Fruit fly (Drosophila melanogaster) whole organism, embryonic: ENCODE data around the gene CG7140.

Experiments used
- ATbp ChIP-seq: fragments of 200-800 bp; sonication (Bioruptor generic); optimal IDR thresholded peaks from 2 replicates; lab custom pipeline; 2017; ENCODE audit warnings: missing biosample characterization, mild to moderate bottlenecking, missing genetic modification characterization, missing genetic modification reagents
- Asciz ChIP-seq: fragments of 200-800 bp; sonication (Bioruptor generic); optimal IDR thresholded peaks from 2 replicates; lab custom pipeline; 2017; ENCODE audit warnings: missing biosample characterization, mild to moderate bottlenecking, missing genetic modification characterization, missing genetic modification reagents
- CG11247 ChIP-seq: fragments of 200-800 bp; sonication (Bioruptor generic); IDR thresholded peaks from 2 replicates; pipeline ENCODE4 v1.3.6; 2022; ENCODE audit warnings: missing biosample characterization, missing genetic modification characterization
- CG12942 ChIP-seq: fragments of 200-800 bp; sonication (Bioruptor generic); optimal IDR thresholded peaks from 3 replicates; lab custom pipeline; 2016; ENCODE audit warnings: missing biosample characterization, missing genetic modification characterization
- CG16779 ChIP-seq: fragments of 200-800 bp; sonication (Bioruptor generic); IDR thresholded peaks from 2 replicates; pipeline ENCODE4 v1.3.6; 2022; ENCODE audit warnings: missing biosample characterization, missing genetic modification characterization
- CG17385 ChIP-seq: fragments of 200-800 bp; sonication (Bioruptor generic); optimal IDR thresholded peaks from 3 replicates; lab custom pipeline; 2018; ENCODE audit warnings: missing biosample characterization, mild to moderate bottlenecking, missing genetic modification characterization
- CG17568 ChIP-seq: fragments of 200-800 bp; sonication (Bioruptor generic); optimal IDR thresholded peaks from 2 replicates; lab custom pipeline; 2018; ENCODE audit warnings: missing biosample characterization, mild to moderate bottlenecking, missing genetic modification characterization, moderate library complexity
- CG18262 ChIP-seq: fragments of 200-800 bp; optimal IDR thresholded peaks from 3 replicates; lab custom pipeline; 2019; ENCODE audit warnings: missing biosample characterization, mild to moderate bottlenecking, missing genetic modification characterization, moderate library complexity
- CG2129 ChIP-seq: fragments of 200-800 bp; sonication (Bioruptor generic); IDR thresholded peaks from 2 replicates; pipeline ENCODE4 v1.3.6; 2022; ENCODE audit warnings: missing biosample characterization, missing genetic modification characterization; ENCODE audit not compliant: partially characterized antibody
- CG2889 ChIP-seq: fragments of 200-800 bp; sonication (Bioruptor generic); IDR thresholded peaks from 3 replicates; pipeline ENCODE4 v1.3.6; 2022; ENCODE audit warnings: missing biosample characterization, missing genetic modification characterization
- CG3065 ChIP-seq: fragments of 200-800 bp; sonication (Bioruptor generic); optimal IDR thresholded peaks from 2 replicates; lab custom pipeline; 2016; ENCODE audit warnings: missing biosample characterization, missing genetic modification characterization
- CG31365 ChIP-seq: fragments of 200-800 bp; sonication (Bioruptor generic); optimal IDR thresholded peaks from 2 replicates; lab custom pipeline; 2018; ENCODE audit warnings: missing biosample characterization, mild to moderate bottlenecking, missing genetic modification characterization
- CG3163 ChIP-seq: fragments of 200-800 bp; sonication (Bioruptor generic); optimal IDR thresholded peaks from 3 replicates; lab custom pipeline; 2016; ENCODE audit warnings: missing biosample characterization, missing genetic modification characterization
- CG32532 ChIP-seq: fragments of 200-800 bp; sonication (Bioruptor generic); IDR thresholded peaks from 2 replicates; pipeline ENCODE4 v1.3.6; 2022; ENCODE audit warnings: missing biosample characterization, missing genetic modification characterization
- CG6175 ChIP-seq: fragments of 200-800 bp; sonication (Bioruptor generic); IDR thresholded peaks from 3 replicates; pipeline ENCODE4 v1.3.6; 2022; ENCODE audit warnings: missing biosample characterization, missing genetic modification characterization
- CG6854 ChIP-seq: fragments of 200-800 bp; sonication (Bioruptor generic); optimal IDR thresholded peaks from 3 replicates; lab custom pipeline; 2017; ENCODE audit warnings: missing biosample characterization, mild to moderate bottlenecking, missing genetic modification characterization
- CG7987 ChIP-seq: fragments of 200-800 bp; sonication (Bioruptor generic); optimal IDR thresholded peaks from 2 replicates; lab custom pipeline; 2018; ENCODE audit warnings: missing biosample characterization, mild to moderate bottlenecking, missing genetic modification characterization, moderate library complexity
- CG8089 ChIP-seq: fragments of 200-800 bp; sonication (Bioruptor generic); optimal IDR thresholded peaks from 3 replicates; lab custom pipeline; 2016; ENCODE audit warnings: missing biosample characterization, missing genetic modification characterization
- CG8478 ChIP-seq: fragments of >200 bp; optimal IDR thresholded peaks from 2 replicates; lab custom pipeline; 2018
- CG9727 ChIP-seq: fragments of 200-800 bp; sonication (Bioruptor generic); optimal IDR thresholded peaks from 3 replicates; lab custom pipeline; 2017; ENCODE audit warnings: missing biosample characterization, mild to moderate bottlenecking, missing genetic modification characterization
- GATAe ChIP-seq: fragments of 200-800 bp; sonication (Bioruptor generic); conservative IDR thresholded peaks from 2 replicates; pipeline ENCODE4 v1.3.6; 2022; ENCODE audit warnings: missing biosample characterization, missing genetic modification characterization
- HHEX ChIP-seq: fragments of 200-800 bp; sonication (Bioruptor generic); optimal IDR thresholded peaks from 3 replicates; lab custom pipeline; 2017; ENCODE audit warnings: missing biosample characterization, mild to moderate bottlenecking, missing genetic modification characterization, missing genetic modification reagents
- Hand ChIP-seq: fragments of 200-800 bp; sonication (Bioruptor generic); optimal IDR thresholded peaks from 2 replicates; lab custom pipeline; 2017; ENCODE audit warnings: mild to moderate bottlenecking, missing biosample characterization, missing genetic modification reagents, missing genetic modification characterization
- Hey ChIP-seq: fragments of 200-800 bp; sonication (Bioruptor generic); optimal IDR thresholded peaks from 3 replicates; lab custom pipeline; 2018; ENCODE audit warnings: missing biosample characterization, mild to moderate bottlenecking, missing genetic modification characterization
- Hr3 ChIP-seq: fragments of 200-800 bp; sonication (Bioruptor generic); optimal IDR thresholded peaks from 3 replicates; lab custom pipeline; 2016; ENCODE audit warnings: missing biosample characterization, missing genetic modification characterization
- Hr39 ChIP-seq: fragments of >200 bp; optimal IDR thresholded peaks from 2 replicates; lab custom pipeline; 2017
- Hr51 ChIP-seq, 2 experiments: fragments of 200-800 bp; sonication (Bioruptor generic); optimal IDR thresholded peaks; 2 replicates in 1 of 2; 3 replicates in 1 of 2; lab custom pipeline; 2016 to 2018; ENCODE audit warnings: missing biosample characterization in 2 of 2, missing genetic modification characterization in 2 of 2, mild to moderate bottlenecking in 1 of 2, moderate library complexity in 1 of 2
- Max ChIP-seq: fragments of 200-800 bp; sonication (Bioruptor generic); optimal IDR thresholded peaks from 2 replicates; lab custom pipeline; 2016; ENCODE audit warnings: missing biosample characterization, mild to moderate bottlenecking, missing genetic modification characterization
- Poxn ChIP-seq: fragments of 200-800 bp; sonication (Bioruptor generic); IDR thresholded peaks from 2 replicates; pipeline ENCODE4 v1.3.6; 2022; ENCODE audit warnings: missing biosample characterization, missing genetic modification characterization
- Sin3A ChIP-seq: fragments of >200 bp; optimal IDR thresholded peaks from 2 replicates; lab custom pipeline; 2018
- Sox102F ChIP-seq: fragments of 200-800 bp; sonication (Bioruptor generic); optimal IDR thresholded peaks from 2 replicates; lab custom pipeline; 2018; ENCODE audit warnings: missing biosample characterization, mild to moderate bottlenecking, missing genetic modification characterization, moderate library complexity
- Ssrp ChIP-seq: fragments of 200-800 bp; sonication (Bioruptor generic); optimal IDR thresholded peaks from 2 replicates; lab custom pipeline; 2018; ENCODE audit warnings: missing biosample characterization, mild to moderate bottlenecking, missing genetic modification characterization, moderate library complexity
- TFAM ChIP-seq: fragments of 200-800 bp; sonication (Bioruptor generic); optimal IDR thresholded peaks from 2 replicates; lab custom pipeline; 2017; ENCODE audit warnings: missing biosample characterization, missing genetic modification characterization, inconsistent platforms
- Usf ChIP-seq: fragments of 200-800 bp; sonication (Bioruptor generic); optimal IDR thresholded peaks from 2 replicates; lab custom pipeline; 2017; ENCODE audit warnings: missing genotype, missing biosample characterization, missing genetic modification characterization
- Vsx1 ChIP-seq: fragments of 200-800 bp; sonication (Bioruptor generic); optimal IDR thresholded peaks from 2 replicates; lab custom pipeline; 2017; ENCODE audit warnings: missing biosample characterization, mild to moderate bottlenecking, missing genetic modification characterization, missing genetic modification reagents
- Xrp1 ChIP-seq: fragments of 200-800 bp; sonication (Bioruptor generic); IDR thresholded peaks from 2 replicates; pipeline ENCODE4 v1.3.6; 2022; ENCODE audit warnings: missing biosample characterization, missing genetic modification characterization
- abd-A ChIP-seq: fragments of 200-800 bp; sonication (Bioruptor generic); optimal IDR thresholded peaks from 3 replicates; lab custom pipeline; 2019; ENCODE audit warnings: missing biosample characterization, mild to moderate bottlenecking, missing genetic modification characterization, moderate library complexity
- chm ChIP-seq: fragments of 200-800 bp; sonication (Bioruptor generic); IDR thresholded peaks from 2 replicates; pipeline ENCODE4 v1.3.6; 2022; ENCODE audit warnings: missing biosample characterization, missing genetic modification characterization
- corto ChIP-seq: fragments of 200-800 bp; sonication (Bioruptor generic); optimal IDR thresholded peaks from 2 replicates; lab custom pipeline; 2016; ENCODE audit warnings: missing biosample characterization, mild to moderate bottlenecking, missing genetic modification characterization, moderate library complexity
- dm ChIP-seq: fragments of 200-800 bp; sonication (Bioruptor generic); optimal IDR thresholded peaks from 3 replicates; lab custom pipeline; 2016; ENCODE audit warnings: missing biosample characterization, missing genetic modification characterization
- eve ChIP-seq, 2 experiments: fragments of >200 bp; optimal IDR thresholded peaks; 2 replicates each; lab custom pipeline; 2017; ENCODE audit warnings: missing biosample characterization in 2 of 2, missing genetic modification characterization in 2 of 2
- eyg ChIP-seq: fragments of 200-800 bp; sonication (Bioruptor generic); optimal IDR thresholded peaks from 3 replicates; lab custom pipeline; 2016; ENCODE audit warnings: missing biosample characterization, missing genetic modification characterization
- her ChIP-seq: fragments of 200-800 bp; sonication (Bioruptor generic); optimal IDR thresholded peaks from 2 replicates; lab custom pipeline; 2016; ENCODE audit warnings: missing biosample characterization, missing genetic modification characterization
- otp ChIP-seq: fragments of 200-800 bp; sonication (Bioruptor generic); IDR thresholded peaks from 3 replicates; pipeline ENCODE4, ENCODE4 v1.3.6; 2022; ENCODE audit warnings: missing biosample characterization, missing genetic modification characterization
- p53 ChIP-seq: fragments of 200-800 bp; sonication (Bioruptor generic); optimal IDR thresholded peaks from 2 replicates; lab custom pipeline; 2016; ENCODE audit warnings: missing biosample characterization, missing genetic modification characterization
- pzg ChIP-seq: fragments of 200-800 bp; sonication (Bioruptor generic); optimal IDR thresholded peaks from 3 replicates; lab custom pipeline; 2018; ENCODE audit warnings: missing biosample characterization, mild to moderate bottlenecking, missing genetic modification characterization, moderate library complexity
- repo ChIP-seq: fragments of 200-800 bp; sonication (Bioruptor generic); optimal IDR thresholded peaks from 2 replicates; lab custom pipeline; 2016; ENCODE audit warnings: missing biosample characterization, missing genetic modification characterization
- rib ChIP-seq: fragments of 200-800 bp; sonication (Bioruptor generic); IDR thresholded peaks from 2 replicates; pipeline ENCODE4 v1.3.6; 2022; ENCODE audit warnings: missing biosample characterization, missing genetic modification characterization
- schlank ChIP-seq: fragments of 200-800 bp; sonication (Bioruptor generic); optimal IDR thresholded peaks from 2 replicates; lab custom pipeline; 2018; ENCODE audit warnings: missing biosample characterization, mild to moderate bottlenecking, missing genetic modification characterization
- sisA ChIP-seq: fragments of 200-800 bp; sonication (Bioruptor generic); IDR thresholded peaks from 2 replicates; pipeline ENCODE4 v1.3.6; 2022; ENCODE audit warnings: missing biosample characterization, missing genetic modification characterization
- sna ChIP-seq: fragments of 200-800 bp; sonication (Bioruptor generic); IDR thresholded peaks from 2 replicates; pipeline ENCODE4 v1.3.6; 2022; ENCODE audit warnings: missing biosample characterization, missing genetic modification characterization; ENCODE audit not compliant: partially characterized antibody
- wdn ChIP-seq: fragments of 200-800 bp; sonication (Bioruptor generic); IDR thresholded peaks from 2 replicates; pipeline ENCODE4 v1.3.6; 2022; ENCODE audit warnings: missing biosample characterization, missing genetic modification characterization
- wek ChIP-seq: fragments of 200-800 bp; sonication (Bioruptor generic); optimal IDR thresholded peaks from 3 replicates; lab custom pipeline; 2018; ENCODE audit warnings: missing biosample characterization, mild to moderate bottlenecking, missing genetic modification characterization, moderate library complexity

CG7140 gene

dm6 chr3L:22065694-22066093 lies 37.6 kb upstream of the CG7140 start, which contains the start of gene CG14561 (continued):
- no peak for TF ChIP-seq CG17385
- no peak for TF ChIP-seq ATbp (GFP tag; lab: Kevin White, UChicago)
- no peak for TF ChIP-seq Poxn (GFP tag; lab: Robert Waterston, UW)
- TF ChIP-seq CG12942 = no peak
- no peak for TF ChIP-seq CG7987 (GFP tag; lab: Kevin White, UChicago)
- peak; percentile 18 for TF ChIP-seq dm (GFP tag; lab: Kevin White, UChicago)
- TF ChIP-seq wdn (GFP tag; lab: Robert Waterston, UW) = no peak
- TF ChIP-seq eve (GFP tag; optimal IDR thresholded peaks at IDR 0.05; lab: Kevin White, UChicago) = no peak
- TF ChIP-seq otp (GFP tag; lab: Robert Waterston, UW) = no peak
- peak; percentile 93 for TF ChIP-seq sna
- no peak for TF ChIP-seq schlank (tag; lab: Kevin White, UChicago)
- no peak for TF ChIP-seq corto (GFP tag; lab: Kevin White, UChicago)
- TF ChIP-seq sisA (GFP tag; lab: Robert Waterston, UW) = peak; percentile 22; the same call in 1 of the 2 replicates
- no peak for TF ChIP-seq Hand (GFP tag; lab: Kevin White, UChicago)
- no peak for TF ChIP-seq CG31365 (tag; lab: Kevin White, UChicago)
- TF ChIP-seq pzg (GFP tag; lab: Kevin White, UChicago) = peak; percentile 78
- TF ChIP-seq CG32532 = no peak
- no peak for TF ChIP-seq Hr3
- peak; percentile 16 for TF ChIP-seq Max (GFP tag; lab: Kevin White, UChicago)
- no peak for TF ChIP-seq Asciz
- TF ChIP-seq CG6175 (GFP tag; lab: Robert Waterston, UW) = no peak
- TF ChIP-seq CG17568 (GFP tag; lab: Kevin White, UChicago) = no peak
- TF ChIP-seq CG8089 (GFP tag; lab: Kevin White, UChicago) = no peak
- peak; percentile 30; the same call in 1 of the 2 replicates for TF ChIP-seq chm
- TF ChIP-seq CG16779 (GFP tag; lab: Robert Waterston, UW) = no peak
- TF ChIP-seq CG11247 (GFP tag; lab: Robert Waterston, UW) = no peak
- TF ChIP-seq TFAM (GFP tag; lab: Kevin White, UChicago) = no peak
- TF ChIP-seq CG9727 (GFP tag; lab: Kevin White, UChicago) = peak; percentile 12
- no peak for TF ChIP-seq Hr51 (GFP tag; optimal IDR thresholded peaks at IDR 0.05; lab: Kevin White, UChicago)
- TF ChIP-seq GATAe = no peak
- no peak for TF ChIP-seq Ssrp (tag; lab: Kevin White, UChicago)
- TF ChIP-seq CG3163 (GFP tag; lab: Kevin White, UChicago) = no peak
- TF ChIP-seq Hey (tag; lab: Kevin White, UChicago) = no peak
- no peak for TF ChIP-seq CG6854 (GFP tag; lab: Kevin White, UChicago)
- TF ChIP-seq Xrp1 (GFP tag; lab: Robert Waterston, UW) = peak; percentile 14; the same call in 1 of the 2 replicates
- no peak for TF ChIP-seq CG3065 (GFP tag; lab: Kevin White, UChicago)
- TF ChIP-seq Sin3A (lab: Kevin White, UChicago) = peak; percentile 69
- peak; percentile 40 for TF ChIP-seq her
- no peak for TF ChIP-seq CG18262 (tag; lab: Kevin White, UChicago)
- TF ChIP-seq CG2889 (GFP tag; lab: Robert Waterston, UW) = no peak
- TF ChIP-seq Usf (GFP tag; lab: Kevin White, UChicago) = no peak
- no peak for TF ChIP-seq repo (GFP tag; lab: Kevin White, UChicago)
- TF ChIP-seq p53 (GFP tag; lab: Kevin White, UChicago) = peak; percentile 2
- TF ChIP-seq HHEX (GFP tag; lab: Kevin White, UChicago) = no peak
- TF ChIP-seq Sox102F (GFP tag; lab: Kevin White, UChicago) = no peak
- TF ChIP-seq rib (GFP tag; lab: Robert Waterston, UW) = no peak
- no peak for TF ChIP-seq wek (GFP tag; lab: Kevin White, UChicago)
- peak; percentile 13 for TF ChIP-seq eyg (GFP tag; lab: Kevin White, UChicago)
- peak; percentile 80 for TF ChIP-seq CG2129 (GFP tag; lab: Robert Waterston, UW)
- TF ChIP-seq CG8478 (lab: Kevin White, UChicago) = no peak
- TF ChIP-seq Hr39 = no peak
- no peak for TF ChIP-seq abd-A (tag; lab: Kevin White, UChicago)
- TF ChIP-seq Vsx1 (GFP tag; lab: Kevin White, UChicago) = no peak
